Worm (Caenorhabditis elegans) whole organism, L4/young adult: ENCODE measurements around the gene F19B2.5.

Experiments used
- dao-5 ChIP-seq: sonication (generic microtip); optimal IDR thresholded peaks from 2 replicates; lab custom pipeline; 2016; ENCODE audit warnings: missing genotype, missing genetic modification characterization, moderate library complexity, missing compliant biosample characterization
- him-1 ChIP-seq: sonication (generic microtip); optimal IDR thresholded peaks from 2 replicates; lab custom pipeline; 2016; ENCODE audit warnings: missing genotype, missing genetic modification reagents, missing genetic modification characterization, missing compliant biosample characterization

ce11 chrV:20162290-20163104 is 1.5 kb downstream of the F19B2.5 start:
- TF ChIP-seq him-1 (tag; lab: Kevin White, UChicago) (no peak), dao-5 (tag; lab: Kevin White, UChicago) (no peak)
